Fruit fly (Drosophila melanogaster): ENCODE data around the gene Ibf2.
A peak's percentile ranks its signal among the peaks of the same experiment; 100 is the strongest.

Gene Ibf2

dm6 chr3R:9229075-9229835 lies 29.0 kb downstream of the Ibf2 start (continued):
- no peak for TF ChIP-seq CG42726 (GFP tag; IDR thresholded peaks at IDR 0.05; ENCODE audit: partially characterized antibody)
- TF ChIP-seq CG10274 (GFP tag; optimal IDR thresholded peaks at IDR 0.05), result no peak
- no peak for TF ChIP-seq CG14860 (GFP tag; IDR thresholded peaks at IDR 0.05; ENCODE audit: partially characterized antibody)
- TF ChIP-seq CG6272 (GFP tag; IDR thresholded peaks at IDR 0.05), result peak; percentile 25; the same call in 1 of the 2 replicates
- TF ChIP-seq dmrt99B (tag; optimal IDR thresholded peaks at IDR 0.05), result peak; percentile 74
- TF ChIP-seq H2.0 (GFP tag; IDR thresholded peaks at IDR 0.05), result peak; percentile 63
- TF ChIP-seq zfh1 (GFP tag; IDR thresholded peaks at IDR 0.05), result peak; percentile 86
- peak; percentile 75 for TF ChIP-seq CG5245 (GFP tag; optimal IDR thresholded peaks at IDR 0.05)
- peak; percentile 82 for TF ChIP-seq tx (GFP tag; optimal IDR thresholded peaks at IDR 0.05)
- peak; percentile 76 for TF ChIP-seq sima (GFP tag; optimal IDR thresholded peaks at IDR 0.05)
- peak; percentile 80 for TF ChIP-seq trem (tag; optimal IDR thresholded peaks at IDR 0.05)
- TF ChIP-seq sens (GFP tag), result peak; percentile 99
- TF ChIP-seq MTF-1 (GFP tag; optimal IDR thresholded peaks at IDR 0.05; ENCODE audit: borderline replicate concordance), result peak; percentile 13
- TF ChIP-seq CG4617 (GFP tag; optimal IDR thresholded peaks at IDR 0.05; ENCODE audit: borderline replicate concordance), result peak; percentile 28
- peak; percentile 30 for TF ChIP-seq CG10147 (GFP tag; optimal IDR thresholded peaks at IDR 0.05)
- TF ChIP-seq CG8388 (GFP tag; optimal IDR thresholded peaks at IDR 0.05), result peak; percentile 79
- TF ChIP-seq CG7786 (GFP tag; optimal IDR thresholded peaks at IDR 0.05), result peak; percentile 75
- TF ChIP-seq run (tag; optimal IDR thresholded peaks at IDR 0.05), result no peak
- peak; percentile 77 for TF ChIP-seq repo (GFP tag; optimal IDR thresholded peaks at IDR 0.05)
- no peak for TF ChIP-seq CG6175 (GFP tag; IDR thresholded peaks at IDR 0.05)
- peak; percentile 76 for TF ChIP-seq lilli (GFP tag; optimal IDR thresholded peaks at IDR 0.05)
- TF ChIP-seq chinmo (GFP tag; IDR thresholded peaks at IDR 0.05; ENCODE audit: partially characterized antibody), result 0 out of 4 replicates have a peak, but pooled peaks have one; percentile 68
- TF ChIP-seq dm (GFP tag; optimal IDR thresholded peaks at IDR 0.05), result peak; percentile 52
- peak; percentile 31 for TF ChIP-seq CG12744 (GFP tag; optimal IDR thresholded peaks at IDR 0.05)
- TF ChIP-seq bab2 (GFP tag; optimal IDR thresholded peaks at IDR 0.05), result peak; percentile 72
- no peak for TF ChIP-seq tap (tag; optimal IDR thresholded peaks at IDR 0.05)
- TF ChIP-seq vnd (GFP tag; IDR thresholded peaks at IDR 0.05; ENCODE audit: partially characterized antibody), result no peak
- peak; percentile 62 for TF ChIP-seq CG33557 (GFP tag; optimal IDR thresholded peaks at IDR 0.05)
- TF ChIP-seq Ssrp (tag; optimal IDR thresholded peaks at IDR 0.05), result peak; percentile 83
- no peak for TF ChIP-seq Nf-YC (tag; optimal IDR thresholded peaks at IDR 0.05)
- peak; percentile 62 for TF ChIP-seq Bteb2 (GFP tag; optimal IDR thresholded peaks at IDR 0.05)
- peak; percentile 58 for TF ChIP-seq CG6813 (GFP tag; optimal IDR thresholded peaks at IDR 0.05)
- TF ChIP-seq lola (GFP tag; optimal IDR thresholded peaks at IDR 0.05), result peak in 1 of 3 experiments; percentile 90
- TF ChIP-seq CG3281 (GFP tag; optimal IDR thresholded peaks at IDR 0.05), result peak; percentile 65
- TF ChIP-seq zen2 (GFP tag; IDR thresholded peaks at IDR 0.05; ENCODE audit: partially characterized antibody), result no peak
- peak; percentile 60; the same call in 1 of the 2 replicates for TF ChIP-seq Awh (GFP tag; IDR thresholded peaks at IDR 0.05)
- TF ChIP-seq Rx (GFP tag; IDR thresholded peaks at IDR 0.05), result peak; percentile 71
- peak; percentile 63 for TF ChIP-seq CG15696 (tag; optimal IDR thresholded peaks at IDR 0.05)
- peak; percentile 48 for TF ChIP-seq CG10565 (GFP tag; optimal IDR thresholded peaks at IDR 0.05)
- TF ChIP-seq salm (tag; optimal IDR thresholded peaks at IDR 0.05), result no peak
- TF ChIP-seq pros (GFP tag; optimal IDR thresholded peaks at IDR 0.05), result peak; percentile 93
- TF ChIP-seq wek (GFP tag; optimal IDR thresholded peaks at IDR 0.05), result no peak
- TF ChIP-seq sd (tag; optimal IDR thresholded peaks at IDR 0.05), result no peak
- TF ChIP-seq crc (GFP tag; optimal IDR thresholded peaks at IDR 0.05), result peak; percentile 70
- no peak for TF ChIP-seq NFAT (GFP tag; IDR thresholded peaks at IDR 0.05)
- TF ChIP-seq CG14965 (GFP tag; optimal IDR thresholded peaks at IDR 0.05; ENCODE audit: borderline replicate concordance), result peak; percentile 53
- TF ChIP-seq trh (GFP tag; optimal IDR thresholded peaks at IDR 0.05), result peak; percentile 76
- TF ChIP-seq CG1792 (GFP tag; optimal IDR thresholded peaks at IDR 0.05), result peak; percentile 79

All from whole organism, embryonic.